Fruit fly (Drosophila melanogaster) whole organism, embryonic: ENCODE data around the gene CG6216.

Experiments used
- Antp ChIP-seq: fragments of 200-800 bp; sonication (Bioruptor generic); optimal IDR thresholded peaks from 3 replicates; lab custom pipeline; 2016; ENCODE audit warnings: missing biosample characterization, missing genetic modification characterization
- Atf3 ChIP-seq: fragments of 200-800 bp; sonication (Bioruptor generic); optimal IDR thresholded peaks from 3 replicates; lab custom pipeline; 2016; ENCODE audit warnings: missing biosample characterization, missing genetic modification characterization
- B-H1 ChIP-seq: fragments of 200-800 bp; sonication (Bioruptor generic); IDR thresholded peaks from 3 replicates; pipeline ENCODE4 v1.3.6; 2022; ENCODE audit warnings: missing biosample characterization, missing genetic modification characterization
- CG10147 ChIP-seq: fragments of 200-800 bp; sonication (Bioruptor generic); optimal IDR thresholded peaks from 2 replicates; lab custom pipeline; 2019; ENCODE audit warnings: missing biosample characterization, mild to moderate bottlenecking, missing genetic modification characterization, moderate library complexity
- CG10431 ChIP-seq: fragments of 200-800 bp; sonication (Bioruptor generic); optimal IDR thresholded peaks from 3 replicates; lab custom pipeline; 2018; ENCODE audit warnings: missing biosample characterization, mild to moderate bottlenecking, missing genetic modification characterization
- CG12219 ChIP-seq: fragments of 200-800 bp; sonication (Bioruptor generic); optimal IDR thresholded peaks from 3 replicates; lab custom pipeline; 2018; ENCODE audit warnings: missing biosample characterization, mild to moderate bottlenecking, missing genetic modification characterization
- CG14441 ChIP-seq: fragments of 200-800 bp; sonication (Bioruptor generic); IDR thresholded peaks from 2 replicates; pipeline ENCODE4 v1.3.6; 2022; ENCODE audit warnings: missing biosample characterization, missing genetic modification characterization
- CG14965 ChIP-seq: fragments of 200-800 bp; sonication (Bioruptor generic); optimal IDR thresholded peaks from 2 replicates; lab custom pipeline; 2016; ENCODE audit warnings: missing biosample characterization, missing genetic modification characterization, borderline replicate concordance
- CG15073 ChIP-seq: fragments of 200-800 bp; sonication (Bioruptor generic); optimal IDR thresholded peaks from 2 replicates; lab custom pipeline; 2016; ENCODE audit warnings: missing biosample characterization, missing genetic modification characterization
- CG31365 ChIP-seq: fragments of 200-800 bp; sonication (Bioruptor generic); optimal IDR thresholded peaks from 2 replicates; lab custom pipeline; 2018; ENCODE audit warnings: missing biosample characterization, mild to moderate bottlenecking, missing genetic modification characterization
- CG32772 ChIP-seq: fragments of 200-800 bp; sonication (Bioruptor generic); IDR thresholded peaks from 2 replicates; pipeline ENCODE4 v1.3.6; 2022; ENCODE audit warnings: missing biosample characterization, missing genetic modification characterization
- CG3995 ChIP-seq: fragments of 200-800 bp; sonication (Bioruptor generic); optimal IDR thresholded peaks from 3 replicates; lab custom pipeline; 2016; ENCODE audit warnings: missing biosample characterization, missing genetic modification characterization
- CG6654 ChIP-seq: fragments of 200-800 bp; sonication (Bioruptor generic); optimal IDR thresholded peaks from 2 replicates; lab custom pipeline; 2017; ENCODE audit warnings: missing biosample characterization, mild to moderate bottlenecking, missing genetic modification characterization
- CG7271 ChIP-seq: fragments of 200-800 bp; sonication (Bioruptor generic); optimal IDR thresholded peaks from 2 replicates; lab custom pipeline; 2018; ENCODE audit warnings: missing biosample characterization, mild to moderate bottlenecking, missing genetic modification characterization, moderate library complexity
- CG7963 ChIP-seq: fragments of 200-800 bp; sonication (Bioruptor generic); IDR thresholded peaks from 3 replicates; pipeline ENCODE4 v1.3.6; 2022; ENCODE audit warnings: missing biosample characterization, missing genetic modification characterization; ENCODE audit not compliant: partially characterized antibody
- CG8765 ChIP-seq: fragments of 200-800 bp; sonication (Bioruptor generic); IDR thresholded peaks from 2 replicates; pipeline ENCODE4 v1.3.6; 2022; ENCODE audit warnings: missing biosample characterization, missing genetic modification characterization
- CG9215 ChIP-seq: fragments of 200-800 bp; sonication (Bioruptor generic); IDR thresholded peaks from 2 replicates; pipeline ENCODE4 v1.3.6; 2022; ENCODE audit warnings: missing biosample characterization, missing genetic modification characterization
- Dip3 ChIP-seq: fragments of 200-800 bp; sonication (Bioruptor generic); optimal IDR thresholded peaks from 3 replicates; lab custom pipeline; 2016; ENCODE audit warnings: missing biosample characterization, missing genetic modification characterization
- Dll ChIP-seq: fragments of 200-800 bp; sonication (Bioruptor generic); IDR thresholded peaks from 4 replicates; pipeline ENCODE4 v1.3.6; 2022; ENCODE audit warnings: missing biosample characterization, missing genetic modification characterization; ENCODE audit not compliant: partially characterized antibody
- Gug ChIP-seq: fragments of 200-800 bp; sonication (Bioruptor generic); IDR thresholded peaks from 4 replicates; pipeline ENCODE4 v1.3.6; 2022; ENCODE audit warnings: missing biosample characterization, missing genetic modification characterization
- HmgZ ChIP-seq: fragments of 200-800 bp; sonication (Bioruptor generic); optimal IDR thresholded peaks from 2 replicates; lab custom pipeline; 2018; ENCODE audit warnings: missing biosample characterization, mild to moderate bottlenecking, missing genetic modification characterization
- Hsf ChIP-seq: fragments of 200-800 bp; sonication (Bioruptor generic); optimal IDR thresholded peaks from 3 replicates; lab custom pipeline; 2016; ENCODE audit warnings: missing biosample characterization, missing genetic modification characterization
- MBD-R2 ChIP-seq: fragments of 200-800 bp; sonication (Bioruptor generic); IDR thresholded peaks from 2 replicates; pipeline ENCODE4 v1.3.6; 2022; ENCODE audit warnings: missing biosample characterization, missing genetic modification characterization
- Optix ChIP-seq: fragments of 200-800 bp; sonication (Bioruptor generic); IDR thresholded peaks from 3 replicates; pipeline ENCODE4 v1.3.6; 2022; ENCODE audit warnings: missing biosample characterization, missing genetic modification characterization
- PHDP ChIP-seq: fragments of 200-800 bp; sonication (Bioruptor generic); optimal IDR thresholded peaks from 3 replicates; lab custom pipeline; 2018; ENCODE audit warnings: missing biosample characterization, mild to moderate bottlenecking, missing genetic modification characterization, moderate library complexity
- Six4 ChIP-seq: fragments of 200-800 bp; sonication (Bioruptor generic); optimal IDR thresholded peaks from 2 replicates; lab custom pipeline; 2016; ENCODE audit warnings: missing biosample characterization, missing genetic modification characterization
- Stat92E ChIP-seq, 3 experiments: fragments of >200 bp in 2 of 3; fragments of 200-800 bp in 1 of 3; sonication (Bioruptor generic) in 1 of 3; optimal IDR thresholded peaks; 2 replicates each; lab custom pipeline; 2017 to 2019; ENCODE audit warnings: missing biosample characterization in 3 of 3, missing genetic modification characterization in 3 of 3, mild to moderate bottlenecking in 1 of 3, moderate library complexity in 1 of 3
- ara ChIP-seq: fragments of 200-800 bp; sonication (Bioruptor generic); IDR thresholded peaks from 2 replicates; pipeline ENCODE4 v1.3.6; 2022; ENCODE audit warnings: missing biosample characterization, missing genetic modification characterization
- caup ChIP-seq: fragments of 200-800 bp; sonication (Bioruptor generic); optimal IDR thresholded peaks from 3 replicates; lab custom pipeline; 2017; ENCODE audit warnings: missing biosample characterization, mild to moderate bottlenecking, missing genetic modification characterization, moderate library complexity; ENCODE audit not compliant: severe bottlenecking
- crol ChIP-seq: fragments of 200-800 bp; sonication (Bioruptor generic); IDR thresholded peaks from 2 replicates; pipeline ENCODE4 v1.3.6; 2022; ENCODE audit warnings: missing biosample characterization, missing genetic modification characterization
- danr ChIP-seq: fragments of 200-800 bp; sonication (Bioruptor generic); IDR thresholded peaks from 2 replicates; pipeline ENCODE4 v1.3.6; 2022; ENCODE audit warnings: missing biosample characterization, missing genetic modification characterization
- eyg ChIP-seq: fragments of 200-800 bp; sonication (Bioruptor generic); optimal IDR thresholded peaks from 3 replicates; lab custom pipeline; 2016; ENCODE audit warnings: missing biosample characterization, missing genetic modification characterization
- gce ChIP-seq: fragments of 200-800 bp; sonication (Bioruptor generic); IDR thresholded peaks from 3 replicates; pipeline ENCODE4 v1.3.6; 2022; ENCODE audit warnings: missing biosample characterization, missing genetic modification characterization
- grau ChIP-seq: fragments of 200-800 bp; optimal IDR thresholded peaks from 3 replicates; lab custom pipeline; 2019; ENCODE audit warnings: missing biosample characterization, mild to moderate bottlenecking, missing genetic modification characterization, moderate library complexity
- gsb-n ChIP-seq: fragments of 200-800 bp; sonication (Bioruptor generic); optimal IDR thresholded peaks from 3 replicates; lab custom pipeline; 2018; ENCODE audit warnings: missing biosample characterization, mild to moderate bottlenecking, missing genetic modification characterization
- jigr1 ChIP-seq: fragments of 200-800 bp; sonication (Bioruptor generic); IDR thresholded peaks from 3 replicates; pipeline ENCODE4 v1.3.6; 2022; ENCODE audit warnings: missing biosample characterization, missing genetic modification characterization
- otp ChIP-seq: fragments of 200-800 bp; sonication (Bioruptor generic); IDR thresholded peaks from 3 replicates; pipeline ENCODE4, ENCODE4 v1.3.6; 2022; ENCODE audit warnings: missing biosample characterization, missing genetic modification characterization
- p53 ChIP-seq: fragments of 200-800 bp; sonication (Bioruptor generic); optimal IDR thresholded peaks from 2 replicates; lab custom pipeline; 2016; ENCODE audit warnings: missing biosample characterization, missing genetic modification characterization
- pan ChIP-seq, 4 experiments: fragments of >200 bp in 3 of 4; fragments of 200-800 bp in 1 of 4; sonication (Bioruptor generic) in 1 of 4; optimal IDR thresholded peaks in 3 of 4; IDR thresholded peaks in 1 of 4; 2 replicates each; pipeline versions ENCODE4 v1.3.6 to Lab custom; 2017 to 2022; ENCODE audit warnings: missing biosample characterization in 2 of 4, missing genetic modification characterization in 2 of 4, mixed read lengths in 1 of 4
- pfk ChIP-seq: fragments of 200-800 bp; sonication (Bioruptor generic); optimal IDR thresholded peaks from 2 replicates; lab custom pipeline; 2018; ENCODE audit warnings: missing biosample characterization, mild to moderate bottlenecking, missing genetic modification characterization, moderate library complexity
- pros ChIP-seq: fragments of 200-800 bp; sonication (Bioruptor generic); optimal IDR thresholded peaks from 3 replicates; lab custom pipeline; 2019; ENCODE audit warnings: missing biosample characterization, mild to moderate bottlenecking, missing genetic modification characterization, moderate library complexity
- run ChIP-seq: fragments of 200-800 bp; sonication (Bioruptor generic); optimal IDR thresholded peaks from 3 replicates; lab custom pipeline; 2018; ENCODE audit warnings: missing biosample characterization, mild to moderate bottlenecking, missing genetic modification characterization
- seq ChIP-seq: fragments of 200-800 bp; sonication (Bioruptor generic); IDR thresholded peaks from 2 replicates; pipeline ENCODE4 v1.3.6; 2022; ENCODE audit warnings: missing biosample characterization, missing genetic modification characterization
- sqz ChIP-seq: fragments of 200-800 bp; sonication (Bioruptor generic); optimal IDR thresholded peaks from 3 replicates; lab custom pipeline; 2018; ENCODE audit warnings: missing biosample characterization, mild to moderate bottlenecking, missing genetic modification characterization
- sr ChIP-seq: fragments of 200-800 bp; sonication (Bioruptor generic); IDR thresholded peaks from 3 replicates; pipeline ENCODE4 v1.3.6; 2022; ENCODE audit warnings: missing biosample characterization, missing genetic modification characterization
- sug ChIP-seq: fragments of 200-800 bp; optimal IDR thresholded peaks from 2 replicates; lab custom pipeline; 2019; ENCODE audit warnings: missing biosample characterization, mild to moderate bottlenecking, missing genetic modification characterization, moderate library complexity
- vvl ChIP-seq: fragments of 200-800 bp; sonication (Bioruptor generic); IDR thresholded peaks from 2 replicates; pipeline ENCODE4 v1.3.6; 2022; ENCODE audit warnings: missing biosample characterization, missing genetic modification characterization
- yki ChIP-seq: fragments of >200 bp; optimal IDR thresholded peaks from 3 replicates; lab custom pipeline; 2018
- zen ChIP-seq: fragments of 200-800 bp; sonication (Bioruptor generic); optimal IDR thresholded peaks from 3 replicates; lab custom pipeline; 2018; ENCODE audit warnings: missing biosample characterization, mild to moderate bottlenecking, missing genetic modification characterization, moderate library complexity

Gene CG6216

DNA sequence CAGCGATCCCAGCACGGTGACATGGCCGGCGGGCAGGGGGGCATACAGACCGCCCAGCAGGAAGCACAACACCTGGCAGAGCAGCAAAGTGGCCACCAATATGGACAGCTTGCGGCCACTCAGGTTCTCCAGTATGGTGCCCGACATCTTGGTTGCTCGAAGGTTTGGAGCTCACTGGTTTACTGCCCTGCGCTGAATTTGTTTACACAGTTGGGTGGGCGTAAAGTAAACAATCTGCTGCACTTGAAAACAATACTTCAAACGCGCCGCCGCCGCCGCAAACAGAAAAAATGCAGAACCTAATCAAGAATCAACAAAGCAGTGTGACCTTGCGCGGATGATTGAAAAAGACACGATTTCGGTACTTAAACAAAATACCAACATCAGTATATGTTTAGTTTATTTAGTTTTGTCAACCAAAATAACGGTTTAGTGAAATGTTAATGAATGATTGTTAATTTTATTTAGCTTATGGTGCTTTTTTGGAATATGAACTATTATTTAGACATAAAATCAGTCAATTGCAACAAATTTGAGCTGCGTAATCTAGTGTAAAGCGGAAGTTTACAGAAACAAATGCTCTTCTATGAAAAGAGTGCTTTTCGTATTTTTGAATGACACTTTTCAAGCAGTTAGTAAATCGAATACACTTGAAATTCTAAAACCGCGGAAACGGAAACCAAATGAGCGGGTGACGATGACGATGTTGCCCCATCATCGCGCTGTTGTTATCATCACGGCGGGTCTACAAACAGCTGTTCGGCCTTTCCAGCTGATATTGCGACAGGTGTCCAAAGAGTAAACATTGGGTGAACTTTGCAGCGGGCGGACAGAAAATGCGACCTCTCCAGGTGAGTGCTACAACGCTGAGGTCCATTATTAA is 19.0 kb upstream of the CG6216 start, which contains the start of the genes wls and Adck5 (continued):
- TF ChIP-seq eyg (GFP tag; lab: Kevin White, UChicago) (peak; percentile 40), jigr1 (no peak), Stat92E (GFP tag; optimal IDR thresholded peaks at IDR 0.05; lab: Kevin White, UChicago) (no peak), gce (GFP tag; lab: Robert Waterston, UW) (peak; percentile 64; the same call in 1 of the 3 replicates), sqz (GFP tag; lab: Kevin White, UChicago) (peak; percentile 18), caup (peak; percentile 83), CG14441 (GFP tag; lab: Robert Waterston, UW) (no peak), pan (optimal IDR thresholded peaks at IDR 0.05; lab: Kevin White, UChicago) (peak in 1 of 2 experiments; percentile 53), pan (GFP tag; optimal IDR thresholded peaks at IDR 0.05 in 1 of 2, IDR thresholded peaks at IDR 0.05 in 1 of 2) (peak in 1 of 2 experiments; percentile 72), sr (GFP tag; lab: Robert Waterston, UW) (0 out of 3 replicates have a peak, but pooled peaks have one; percentile 46), HmgZ (tag; lab: Kevin White, UChicago) (peak; percentile 44), CG32772 (GFP tag; lab: Robert Waterston, UW) (no peak), Optix (GFP tag; lab: Robert Waterston, UW) (no peak), CG14965 (GFP tag; lab: Kevin White, UChicago) (no peak), Hsf (peak; percentile 62), seq (GFP tag; lab: Robert Waterston, UW) (no peak), run (tag; lab: Kevin White, UChicago) (no peak), Six4 (GFP tag; lab: Kevin White, UChicago) (no peak), B-H1 (no peak), Dip3 (GFP tag; lab: Kevin White, UChicago) (peak; percentile 12), sug (no peak), CG12219 (GFP tag; lab: Kevin White, UChicago) (peak; percentile 47), CG10431 (no peak), PHDP (tag; lab: Kevin White, UChicago) (peak; percentile 61), pfk (GFP tag; lab: Kevin White, UChicago) (no peak), CG8765 (GFP tag; lab: Robert Waterston, UW) (no peak), CG15073 (GFP tag; lab: Kevin White, UChicago) (no peak), grau (tag; lab: Kevin White, UChicago) (no peak), yki (lab: Kevin White, UChicago) (no peak), ara (GFP tag; lab: Robert Waterston, UW) (no peak), Antp (peak; percentile 4), danr (GFP tag; lab: Robert Waterston, UW) (no peak), CG31365 (tag; lab: Kevin White, UChicago) (no peak), vvl (GFP tag; lab: Robert Waterston, UW) (0 out of 2 replicates have a peak, but pooled peaks have one; percentile 30), gsb-n (tag; lab: Kevin White, UChicago) (no peak), zen (tag; lab: Kevin White, UChicago) (no peak), Gug (GFP tag; lab: Robert Waterston, UW) (no peak), p53 (GFP tag; lab: Kevin White, UChicago) (peak; percentile 7), CG9215 (GFP tag; lab: Robert Waterston, UW) (no peak), CG3995 (GFP tag; lab: Kevin White, UChicago) (peak; percentile 68), Dll (GFP tag; lab: Robert Waterston, UW) (no peak), CG7963 (no peak), MBD-R2 (GFP tag; lab: Robert Waterston, UW) (peak; percentile 76), Atf3 (GFP tag; lab: Kevin White, UChicago) (no peak), CG7271 (tag; lab: Kevin White, UChicago) (peak; percentile 50), CG6654 (GFP tag; lab: Kevin White, UChicago) (no peak), crol (GFP tag; lab: Robert Waterston, UW) (no peak), CG10147 (no peak), otp (0 out of 3 replicates have a peak, but pooled peaks have one; percentile 27), pros (GFP tag; lab: Kevin White, UChicago) (no peak)
